Worm (Caenorhabditis elegans) whole organism, L3 larva: ENCODE results near the gene nhr-262.

ENCODE experiments used
- nhr-12 ChIP-seq: fragments of 150-350 bp; optimal IDR thresholded peaks from 2 replicates; lab custom pipeline; 2014; ENCODE audit warnings: missing biosample characterization, missing genetic modification characterization
- pha-4 ChIP-seq: fragments of 150-350 bp; optimal IDR thresholded peaks from 2 replicates; lab custom pipeline; 2014; ENCODE audit warnings: missing biosample characterization, missing genetic modification reagents, missing genetic modification characterization

- TF ChIP-seq nhr-12 (tag; lab: Kevin White, UChicago) (no peak), pha-4 (tag; lab: Kevin White, UChicago) (no peak)
Measured at ce11 chrV:16880054-16880453, 24.7 kb upstream of the nhr-262 start, which contains the start of gene F09C6.3.
